Worm (Caenorhabditis elegans): Measurements from ENCODE around the gene F29B9.7.

- no peak for TF ChIP-seq tra-4 (tag; optimal IDR thresholded peaks at IDR 0.05)
- no peak for TF ChIP-seq flt-1 (GFP tag; IDR thresholded peaks at IDR 0.05)
These were observed 10.2 kb upstream of the F29B9.7 start for ce11 chrIV:4639352-4639751.

Data from whole organism, early embryonic.